Worm (Caenorhabditis elegans) whole organism, young adult: ENCODE data around the gene F13B12.7.

Experiments used
- B0035.1 ChIP-seq: sonication (generic microtip); optimal IDR thresholded peaks from 2 replicates; lab custom pipeline; 2016; ENCODE audit warnings: missing genetic modification characterization, mild to moderate bottlenecking, missing compliant biosample characterization, missing genotype, missing genetic modification reagents
- B0261.1 ChIP-seq: sonication (generic microtip); optimal IDR thresholded peaks from 2 replicates; lab custom pipeline; 2016; ENCODE audit warnings: mild to moderate bottlenecking, missing genetic modification characterization, moderate library complexity, missing compliant biosample characterization
- F57A8.1 ChIP-seq: fragments of 200-800 bp; sonication (Bioruptor generic); optimal IDR thresholded peaks from 2 replicates; lab custom pipeline; 2018; ENCODE audit warnings: mild to moderate bottlenecking, missing genetic modification characterization, moderate library complexity, missing compliant biosample characterization
- ZK185.1 ChIP-seq: sonication (generic microtip); optimal IDR thresholded peaks from 2 replicates; lab custom pipeline; 2016; ENCODE audit warnings: mild to moderate bottlenecking, missing genetic modification characterization, missing compliant biosample characterization; ENCODE audit not compliant: poor library complexity, severe bottlenecking
- ama-1 ChIP-seq, 3 experiments: fragments of 150-350 bp in 1 of 3; sonication (generic microtip) in 2 of 3; optimal IDR thresholded peaks; 2 replicates each; lab custom pipeline; 2014 to 2018; ENCODE audit warnings: missing biosample characterization in 2 of 3, missing genetic modification characterization in 2 of 3, missing genetic modification reagents in 2 of 3
- dox-1 ChIP-seq: fragments of 200-800 bp; sonication (Bioruptor generic); IDR thresholded peaks from 2 replicates; pipeline ENCODE4 v1.3.6; 2022; ENCODE audit warnings: missing genetic modification reagents, missing genetic modification characterization, missing compliant biosample characterization
- egrh-3 ChIP-seq: fragments of 200-800 bp; sonication (Bioruptor generic); IDR thresholded peaks from 2 replicates; pipeline ENCODE4 v1.3.6; 2022; ENCODE audit warnings: missing genetic modification reagents, missing genetic modification characterization, missing compliant biosample characterization
- let-526 ChIP-seq: fragments of 200-800 bp; sonication (Bioruptor generic); IDR thresholded peaks from 2 replicates; pipeline ENCODE4 v1.3.6; 2022; ENCODE audit warnings: missing genetic modification reagents, missing genetic modification characterization, missing compliant biosample characterization
- lsy-27 ChIP-seq: sonication (generic microtip); optimal IDR thresholded peaks from 2 replicates; lab custom pipeline; 2017; ENCODE audit warnings: missing genetic modification characterization, mild to moderate bottlenecking, missing compliant biosample characterization, antibody characterized with exemption, missing genotype, borderline replicate concordance; ENCODE audit not compliant: insufficient read depth
- madf-8 ChIP-seq: fragments of 200-800 bp; sonication (Bioruptor generic); conservative IDR thresholded peaks from 2 replicates; pipeline ENCODE4 v1.3.6; 2022; ENCODE audit warnings: missing genetic modification reagents, missing genetic modification characterization, missing compliant biosample characterization
- pha-4 ChIP-seq: fragments of 150-350 bp; sonication (generic microtip); optimal IDR thresholded peaks from 2 replicates; lab custom pipeline; 2014; ENCODE audit warnings: missing biosample characterization, missing genetic modification reagents, missing genetic modification characterization
- repo-1 ChIP-seq: sonication (generic microtip); optimal IDR thresholded peaks from 2 replicates; lab custom pipeline; 2017; ENCODE audit warnings: mild to moderate bottlenecking, missing genetic modification characterization, missing compliant biosample characterization
- unc-62 ChIP-seq: fragments of 150-350 bp; optimal IDR thresholded peaks from 2 replicates; lab custom pipeline; 2014; ENCODE audit warnings: missing biosample characterization, missing genetic modification reagents, missing genetic modification characterization
- xnd-1 ChIP-seq: sonication (generic microtip); optimal IDR thresholded peaks from 2 replicates; lab custom pipeline; 2016; ENCODE audit warnings: missing genotype, missing genetic modification reagents, missing genetic modification characterization, missing compliant biosample characterization

- TF ChIP-seq repo-1 (tag; lab: Kevin White, UChicago) (no peak), pha-4 (tag; lab: Kevin White, UChicago) (no peak), ama-1 (optimal IDR thresholded peaks at IDR 0.05; lab: Kevin White, UChicago) (no peak), ama-1 (GFP tag; optimal IDR thresholded peaks at IDR 0.05; lab: Kevin White, UChicago) (no peak), B0261.1 (tag; lab: Kevin White, UChicago) (no peak), unc-62 (no peak), madf-8 (GFP tag; lab: Robert Waterston, UW) (no peak), ZK185.1 (tag; lab: Kevin White, UChicago) (no peak), lsy-27 (tag; lab: Kevin White, UChicago) (no peak), egrh-3 (GFP tag; lab: Robert Waterston, UW) (no peak), let-526 (GFP tag; lab: Robert Waterston, UW) (no peak), xnd-1 (tag; lab: Kevin White, UChicago) (no peak), F57A8.1 (GFP tag; lab: Kevin White, UChicago) (no peak), dox-1 (no peak), B0035.1 (tag; lab: Kevin White, UChicago) (no peak)
These were observed 31.6 kb downstream of the F13B12.7 start for ce11 chrIV:10475234-10475633.
